Worm (Caenorhabditis elegans) whole organism, L2 larva: ENCODE measurements around the gene glit-1.

ENCODE experiments used
- ZK546.5 ChIP-seq: sonication (generic microtip); optimal IDR thresholded peaks from 2 replicates; lab custom pipeline; 2017; ENCODE audit warnings: missing biosample characterization, missing genetic modification characterization
- elt-3 ChIP-seq: sonication (generic microtip); optimal IDR thresholded peaks from 2 replicates; lab custom pipeline; 2017; ENCODE audit warnings: missing biosample characterization, missing genetic modification characterization
- lin-11 ChIP-seq: fragments of 150-350 bp; sonication (generic microtip); optimal IDR thresholded peaks from 2 replicates; lab custom pipeline; 2014; ENCODE audit warnings: missing biosample characterization, missing genetic modification characterization, inconsistent platforms, mixed read lengths
- lin-13 ChIP-seq: fragments of 150-350 bp; optimal IDR thresholded peaks from 2 replicates; lab custom pipeline; 2014; ENCODE audit warnings: missing biosample characterization, missing genetic modification reagents, missing genetic modification characterization
- nhr-12 ChIP-seq: fragments of 150-350 bp; optimal IDR thresholded peaks from 2 replicates; lab custom pipeline; 2014; ENCODE audit warnings: missing biosample characterization, missing genetic modification characterization
- nhr-237 ChIP-seq: fragments of 150-350 bp; optimal IDR thresholded peaks from 2 replicates; lab custom pipeline; 2014; ENCODE audit warnings: missing biosample characterization, missing genetic modification characterization
- nhr-77 ChIP-seq: fragments of 150-350 bp; optimal IDR thresholded peaks from 2 replicates; lab custom pipeline; 2014; ENCODE audit warnings: missing biosample characterization, missing genetic modification characterization
- unc-39 ChIP-seq: fragments of 150-350 bp; optimal IDR thresholded peaks from 2 replicates; lab custom pipeline; 2014; ENCODE audit warnings: missing biosample characterization, missing genetic modification characterization

DNA sequence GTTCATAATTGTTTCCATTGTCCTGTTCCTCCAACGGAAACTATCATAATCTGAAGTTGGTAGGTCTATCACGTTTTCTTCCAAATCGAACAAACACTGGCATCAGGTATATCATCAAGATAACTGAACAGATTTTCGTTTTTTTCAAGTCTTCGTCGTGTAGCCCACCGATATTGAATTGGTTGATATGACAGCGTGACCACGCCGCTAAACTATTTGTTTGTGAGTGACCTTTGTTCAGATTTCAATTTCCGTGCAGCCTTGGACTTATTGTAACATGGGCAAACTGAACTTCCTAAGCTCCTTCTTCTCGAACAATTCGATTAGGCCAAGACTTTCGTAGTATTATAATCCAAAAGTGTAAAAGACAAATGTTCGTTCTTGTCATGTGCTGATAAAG is 26.5 kb upstream of the glit-1 start:
- TF ChIP-seq nhr-12 (tag; lab: Kevin White, UChicago): no peak
- no peak for TF ChIP-seq elt-3 (tag; lab: Kevin White, UChicago)
- no peak for TF ChIP-seq unc-39 (tag; lab: Kevin White, UChicago)
- no peak for TF ChIP-seq nhr-77 (tag; lab: Kevin White, UChicago)
- TF ChIP-seq lin-13 (GFP tag; lab: Kevin White, UChicago): no peak
- TF ChIP-seq nhr-237 (tag; lab: Kevin White, UChicago): no peak
- TF ChIP-seq lin-11 (tag; lab: Kevin White, UChicago): no peak
- TF ChIP-seq ZK546.5 (tag; lab: Kevin White, UChicago): no peak
